Worm (Caenorhabditis elegans): Measurements from ENCODE around the gene sap-49.

sap-49 gene

DNA sequence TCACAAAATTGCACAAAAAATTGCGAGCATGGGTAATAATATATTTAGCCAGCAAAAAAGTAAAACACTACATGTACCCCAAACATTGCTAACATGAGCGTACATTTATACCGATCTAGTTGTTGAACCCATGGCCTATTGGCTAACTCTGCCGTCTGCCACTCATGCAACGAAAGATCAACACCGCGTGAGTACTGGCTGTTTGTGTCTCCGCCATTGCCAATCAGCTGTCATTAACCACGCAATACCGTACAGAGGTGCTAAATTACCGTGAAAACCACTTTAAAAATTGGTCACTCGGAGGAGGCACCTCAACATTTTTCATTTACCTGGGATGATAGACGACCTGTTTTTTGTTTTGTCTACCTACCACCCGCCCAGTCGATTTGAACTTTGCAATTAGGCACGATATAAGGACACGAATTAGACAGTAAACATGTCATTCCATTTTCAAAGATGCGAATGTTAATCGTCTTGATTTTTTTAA lies 39.8 kb upstream of the sap-49 start, which contains the start of gene K02C4.2 (continued):
- peak; percentile 83 for TF ChIP-seq ztf-18 (tag; optimal IDR thresholded peaks at IDR 0.05)
- TF ChIP-seq mxl-1 (tag; optimal IDR thresholded peaks at IDR 0.05) = peak; percentile 87
- peak; percentile 55 for TF ChIP-seq D2030.7 (GFP tag; IDR thresholded peaks at IDR 0.05)
- TF ChIP-seq gei-17 (GFP tag; optimal IDR thresholded peaks at IDR 0.05) = no peak
- TF ChIP-seq hsf-1 (GFP tag; IDR thresholded peaks at IDR 0.05) = 0 out of 2 replicates have a peak, but pooled peaks have one; percentile 50
- peak; percentile 79 for TF ChIP-seq ztf-26 (tag; optimal IDR thresholded peaks at IDR 0.05)

DNA sequence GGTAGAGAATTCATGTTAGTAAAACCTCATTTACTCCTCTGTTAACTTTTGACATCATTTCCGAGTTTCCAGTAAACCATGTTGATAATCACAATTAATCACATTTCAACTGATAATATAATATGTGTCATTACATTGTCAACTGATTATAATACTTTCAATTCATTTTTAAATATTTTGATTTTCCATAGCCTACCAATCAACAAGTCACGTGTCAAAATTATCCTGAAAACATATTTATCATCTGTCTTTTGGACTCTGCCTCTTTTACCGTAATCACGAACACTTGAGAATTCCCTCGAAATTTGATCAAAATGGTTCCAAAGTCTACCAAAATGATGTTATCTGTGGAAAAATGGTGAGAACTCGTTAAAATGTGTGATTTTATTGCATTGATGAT lies 38.5 kb upstream of the sap-49 start:
- TF ChIP-seq nfya-2 (GFP tag; IDR thresholded peaks at IDR 0.05) = no peak
- TF ChIP-seq ztf-6 (GFP tag; IDR thresholded peaks at IDR 0.05) = no peak
- no peak for TF ChIP-seq him-1 (tag; optimal IDR thresholded peaks at IDR 0.05)
- TF ChIP-seq attf-6 (GFP tag; IDR thresholded peaks at IDR 0.05) = no peak
- TF ChIP-seq mel-28 (tag; optimal IDR thresholded peaks at IDR 0.05; ENCODE audit: borderline replicate concordance) = no peak
- TF ChIP-seq nhr-80 (tag; optimal IDR thresholded peaks at IDR 0.05) = peak; percentile 17
- no peak for TF ChIP-seq F22D6.2 (tag; optimal IDR thresholded peaks at IDR 0.05)
- TF ChIP-seq unc-62 (GFP tag; optimal IDR thresholded peaks at IDR 0.05) = peak; percentile 27

DNA sequence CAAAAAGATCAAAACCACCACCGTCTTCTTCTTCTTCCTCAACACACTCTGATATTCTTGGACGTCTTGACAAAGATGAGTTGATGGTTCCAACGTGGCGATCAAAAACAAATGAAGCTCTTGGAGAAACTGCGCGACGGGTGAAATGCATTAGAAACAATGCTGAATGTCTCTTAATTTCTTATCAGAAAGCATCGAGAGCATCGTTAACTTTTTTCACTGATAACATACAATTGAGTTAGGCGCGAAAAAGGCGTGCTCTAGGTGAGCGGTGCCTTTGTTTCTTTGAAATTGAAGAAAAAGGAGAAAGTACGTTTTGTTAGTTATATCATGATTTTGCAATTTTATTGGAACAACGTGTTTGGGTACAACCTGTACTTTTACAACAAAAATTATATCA lies 37.7 kb upstream of the sap-49 start, which contains the start of gene gpcp-2:
Gene gpcp-2, minus strand, starts transcription at position 153 of the 400 bp plus-strand sequence.
- TF ChIP-seq sea-2 (GFP tag; IDR thresholded peaks at IDR 0.05) (no peak), nhr-120 (GFP tag; IDR thresholded peaks at IDR 0.05) (no peak), nhr-80 (tag; optimal IDR thresholded peaks at IDR 0.05) (peak; percentile 48), ztf-6 (GFP tag; IDR thresholded peaks at IDR 0.05) (no peak), madf-3 (GFP tag; IDR thresholded peaks at IDR 0.05) (no peak)

DNA sequence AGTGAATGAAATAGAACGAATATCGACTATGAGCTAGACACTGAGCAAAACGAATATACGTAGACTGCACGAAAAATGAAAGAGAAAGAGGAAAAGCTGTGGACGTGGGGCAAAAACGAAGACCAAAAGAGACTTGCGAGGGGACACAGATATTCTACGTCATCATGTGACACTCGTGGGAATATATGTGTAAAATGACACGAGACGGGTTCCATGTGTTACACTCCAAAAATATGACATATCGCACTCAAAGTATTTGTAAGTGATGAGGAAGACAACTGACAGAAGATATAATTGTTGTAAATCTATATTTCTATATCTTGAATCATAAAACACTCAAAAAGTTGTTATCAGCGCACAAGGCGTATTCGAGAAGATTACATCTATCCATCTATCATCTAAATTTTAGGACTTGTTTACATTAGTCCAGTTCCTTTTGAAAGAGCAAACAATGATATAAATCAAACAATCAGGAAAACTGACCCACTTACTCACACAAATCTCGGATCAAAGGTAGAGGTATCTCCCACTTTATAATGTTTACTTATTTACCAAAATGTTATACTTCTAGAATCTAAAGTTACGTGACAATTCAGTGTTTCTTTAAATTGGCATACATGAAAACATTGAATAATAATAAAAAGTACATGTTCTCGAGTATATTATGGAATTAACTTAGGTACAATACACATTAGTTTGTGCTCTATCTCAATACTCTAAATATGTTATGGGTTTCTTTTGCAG lies 36.4 kb upstream of the sap-49 start:
- TF ChIP-seq somi-1 (GFP tag; optimal IDR thresholded peaks at IDR 0.05) = peak; percentile 50
- no peak for TF ChIP-seq ets-4 (GFP tag; optimal IDR thresholded peaks at IDR 0.05)
- TF ChIP-seq atf-7 (tag; optimal IDR thresholded peaks at IDR 0.05) = no peak
- TF ChIP-seq ceh-91 (GFP tag; IDR thresholded peaks at IDR 0.05) = no peak
- no peak for TF ChIP-seq ztf-22 (GFP tag; optimal IDR thresholded peaks at IDR 0.05)
- no peak for TF ChIP-seq egl-44 (GFP tag; IDR thresholded peaks at IDR 0.05)
- TF ChIP-seq attf-5 (GFP tag; optimal IDR thresholded peaks at IDR 0.05) = peak; percentile 37
- no peak for TF ChIP-seq let-526 (GFP tag; IDR thresholded peaks at IDR 0.05)
- TF ChIP-seq lin-35 (GFP tag; optimal IDR thresholded peaks at IDR 0.05) = peak in 1 of 3 experiments; percentile 13
- TF ChIP-seq ccch-3 (GFP tag; optimal IDR thresholded peaks at IDR 0.05) = no peak
- TF ChIP-seq cebp-1 (GFP tag; IDR thresholded peaks at IDR 0.05) = no peak
- TF ChIP-seq cebp-1 (tag; optimal IDR thresholded peaks at IDR 0.05) = peak; percentile 34
- peak; percentile 15 for TF ChIP-seq K12H6.12 (tag; optimal IDR thresholded peaks at IDR 0.05)
- TF ChIP-seq snpc-3.4 (tag; optimal IDR thresholded peaks at IDR 0.05) = no peak
- TF ChIP-seq tbx-9 (tag; optimal IDR thresholded peaks at IDR 0.05; ENCODE audit: borderline replicate concordance) = no peak
- no peak for TF ChIP-seq nfya-2 (GFP tag; IDR thresholded peaks at IDR 0.05)

Measured in whole organism, young adult.